Fruit fly (Drosophila melanogaster): ENCODE data around the gene ND-13A.

The ND-13A gene

DNA sequence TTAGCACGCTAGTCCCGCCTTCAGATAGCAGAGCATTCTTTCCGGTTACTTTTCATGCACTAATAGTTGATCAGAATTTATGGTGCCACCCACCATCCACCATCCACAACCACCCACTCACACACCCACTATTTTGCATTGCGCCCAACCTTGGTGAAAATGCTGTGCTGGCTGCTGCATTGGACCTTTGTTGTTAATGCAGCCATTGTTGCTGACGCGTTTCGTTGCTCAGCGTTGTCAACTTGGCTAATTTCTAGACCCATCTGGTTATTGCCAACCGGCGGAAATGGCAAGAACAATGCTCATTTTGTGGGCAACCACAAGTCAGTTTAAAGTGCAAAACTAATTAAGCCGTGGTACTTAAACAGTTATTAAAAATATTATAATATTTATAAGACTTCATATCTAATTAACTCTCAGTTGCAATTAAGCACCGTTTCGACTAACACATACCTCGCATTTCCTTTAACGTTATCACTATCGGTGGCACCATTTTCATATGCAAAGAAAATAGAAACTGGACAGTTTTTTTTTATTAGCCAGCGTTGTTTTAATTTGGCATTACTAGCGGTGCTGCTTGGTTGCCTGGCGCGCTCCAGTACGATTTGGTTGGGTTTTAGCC, 11.3 kb downstream of the ND-13A start:
- TF ChIP-seq tj (GFP tag; optimal IDR thresholded peaks at IDR 0.05) (peak; percentile 91), cic (GFP tag; optimal IDR thresholded peaks at IDR 0.05) (no peak)

DNA sequence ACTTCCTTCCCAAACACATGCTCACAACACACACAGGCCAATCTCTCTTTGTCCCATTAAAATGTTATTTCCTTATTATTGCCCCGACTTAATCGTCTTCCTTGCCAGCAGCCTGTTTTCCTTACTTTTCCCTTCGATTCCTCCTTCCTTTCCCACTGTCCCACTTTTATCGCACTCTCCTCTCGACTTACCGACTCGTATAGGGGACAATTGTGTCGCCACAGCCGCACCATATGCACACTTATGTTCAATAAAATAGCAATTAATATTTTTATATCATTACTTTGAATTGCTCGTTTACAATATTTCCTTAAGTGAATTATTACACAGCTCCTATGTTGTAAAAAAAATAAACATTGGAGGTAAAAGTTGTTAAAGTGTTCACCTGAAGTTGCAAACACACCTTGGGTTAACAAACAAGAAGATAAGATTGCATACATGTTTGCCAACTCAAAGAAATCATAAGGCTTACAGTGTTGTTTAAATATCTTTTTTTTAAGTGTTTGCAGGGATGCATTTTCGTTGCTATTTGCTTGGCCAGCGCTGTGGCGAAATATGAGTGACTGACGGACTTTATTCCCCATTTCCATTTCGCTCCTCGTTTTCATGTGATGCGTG, 13.1 kb downstream of the ND-13A start:
- TF ChIP-seq CG5204 (GFP tag; optimal IDR thresholded peaks at IDR 0.05) (no peak), CG1620 (GFP tag; optimal IDR thresholded peaks at IDR 0.05) (no peak), tj (GFP tag; optimal IDR thresholded peaks at IDR 0.05) (peak; percentile 9), ovo (GFP tag; optimal IDR thresholded peaks at IDR 0.05) (no peak), Crg-1 (GFP tag; optimal IDR thresholded peaks at IDR 0.05) (peak; percentile 30), pad (GFP tag; optimal IDR thresholded peaks at IDR 0.05) (peak; percentile 25), Clk (GFP tag; optimal IDR thresholded peaks at IDR 0.05) (no peak), CG33017 (tag; optimal IDR thresholded peaks at IDR 0.05) (no peak), cic (GFP tag; optimal IDR thresholded peaks at IDR 0.05) (no peak), CG7101 (tag; optimal IDR thresholded peaks at IDR 0.05) (peak; percentile 47), Mnt (GFP tag; optimal IDR thresholded peaks at IDR 0.05) (no peak), toe (GFP tag; optimal IDR thresholded peaks at IDR 0.05) (no peak), CG12768 (GFP tag; optimal IDR thresholded peaks at IDR 0.05) (no peak), CG14711 (tag; optimal IDR thresholded peaks at IDR 0.05) (peak; percentile 49), cnc (optimal IDR thresholded peaks at IDR 0.05) (no peak), bab1 (GFP tag; optimal IDR thresholded peaks at IDR 0.05) (peak; percentile 74), CG7045 (GFP tag; optimal IDR thresholded peaks at IDR 0.05) (no peak), CG11617 (GFP tag; optimal IDR thresholded peaks at IDR 0.05) (peak; percentile 35), kay (GFP tag; ENCODE audit: borderline replicate concordance) (peak; percentile 24), Hr96 (GFP tag; optimal IDR thresholded peaks at IDR 0.05) (peak; percentile 35)

DNA sequence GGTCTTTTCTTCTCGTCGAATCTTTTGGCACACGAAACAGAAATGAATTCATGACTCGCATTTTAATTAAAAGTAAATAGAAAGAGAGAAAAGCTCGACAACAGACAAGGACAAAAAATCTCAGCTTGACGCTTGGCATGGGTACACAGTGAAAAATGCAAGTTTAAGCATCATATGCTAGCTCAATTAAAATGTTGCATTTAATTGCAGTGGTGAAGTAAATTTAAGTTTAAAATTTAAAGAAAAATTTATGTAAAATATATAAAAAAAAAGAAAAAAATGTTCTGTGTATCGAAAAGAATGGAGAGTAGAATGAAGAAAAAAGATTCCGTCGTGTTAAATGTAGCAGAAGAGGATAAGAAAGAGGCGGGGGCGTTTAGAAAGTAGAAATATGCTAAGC, 14.5 kb downstream of the ND-13A start:
- TF ChIP-seq CG7101 (tag; optimal IDR thresholded peaks at IDR 0.05) (no peak), bab1 (GFP tag; optimal IDR thresholded peaks at IDR 0.05) (peak; percentile 46), CG14711 (tag; optimal IDR thresholded peaks at IDR 0.05) (no peak), Hr96 (GFP tag; optimal IDR thresholded peaks at IDR 0.05) (no peak), cnc (optimal IDR thresholded peaks at IDR 0.05) (no peak), toe (GFP tag; optimal IDR thresholded peaks at IDR 0.05) (no peak), Clk (GFP tag; optimal IDR thresholded peaks at IDR 0.05) (no peak)

DNA sequence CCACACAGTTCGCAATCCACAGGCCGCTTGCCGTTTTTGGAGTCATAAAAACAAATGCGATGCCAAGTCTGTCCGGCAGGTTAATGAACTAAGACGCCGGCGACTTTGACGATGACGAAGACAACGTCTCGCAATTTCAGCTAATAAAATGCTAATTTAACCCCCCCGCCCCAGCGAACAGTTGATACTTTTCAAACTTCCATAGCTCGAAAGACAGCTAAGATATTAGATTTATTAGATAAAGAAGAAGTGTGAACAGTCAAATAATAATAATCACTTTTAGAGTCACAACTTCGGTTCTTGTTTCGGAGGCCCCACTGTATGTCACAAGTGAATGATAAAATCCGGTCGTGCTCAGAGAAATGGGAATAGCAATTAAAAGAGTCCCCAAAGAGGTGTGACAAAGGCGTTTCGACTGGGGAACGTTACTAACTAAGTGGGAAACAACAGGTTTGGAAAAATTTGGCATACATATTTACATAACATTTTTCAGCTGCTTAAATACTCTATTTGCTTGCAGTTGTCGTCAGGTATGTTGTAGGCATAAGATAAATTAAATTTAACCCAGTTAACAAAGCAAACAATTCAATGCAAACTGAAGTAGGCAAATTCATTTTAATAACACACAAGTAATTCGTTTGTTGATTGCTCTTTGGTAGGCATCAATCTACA, 15.4 kb downstream of the ND-13A start:
- TF ChIP-seq kay (GFP tag; ENCODE audit: borderline replicate concordance) (peak; percentile 3), CG12768 (GFP tag; optimal IDR thresholded peaks at IDR 0.05) (no peak)

DNA sequence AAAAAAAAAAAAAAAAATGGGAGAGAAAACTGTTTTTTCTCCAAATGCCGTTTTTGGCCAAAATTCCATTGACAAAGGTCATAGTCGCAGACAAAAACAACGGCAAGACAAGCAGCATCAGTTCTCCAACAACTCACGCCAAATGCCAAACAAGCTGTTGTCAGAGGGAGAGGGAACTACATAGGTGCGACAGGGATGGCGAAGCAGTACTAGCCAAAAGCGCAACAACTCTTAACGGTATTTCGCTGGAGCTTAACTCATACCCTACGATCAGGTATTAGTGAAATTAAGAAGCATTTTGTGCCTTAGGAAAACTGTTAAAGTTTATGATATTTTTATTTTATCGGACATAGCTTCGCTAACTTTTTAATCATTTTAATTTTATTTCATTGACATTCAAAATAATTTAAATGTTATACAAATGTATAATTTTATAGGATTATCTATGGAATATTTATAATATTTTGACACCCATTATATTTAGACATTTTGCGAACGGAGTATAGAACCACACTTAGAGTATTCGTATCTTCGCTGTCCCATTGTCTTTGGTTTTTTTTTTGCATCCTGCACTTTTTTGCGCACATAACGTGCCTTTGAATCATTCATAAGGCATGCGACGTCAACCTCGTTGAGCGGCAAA, 19.7 kb downstream of the ND-13A start:
- TF ChIP-seq Clk (GFP tag; optimal IDR thresholded peaks at IDR 0.05) (no peak), CG7045 (GFP tag; optimal IDR thresholded peaks at IDR 0.05) (peak; percentile 26), pad (GFP tag; optimal IDR thresholded peaks at IDR 0.05) (peak; percentile 70), CG12768 (GFP tag; optimal IDR thresholded peaks at IDR 0.05) (no peak), CG14711 (tag; optimal IDR thresholded peaks at IDR 0.05) (peak; percentile 48), bab1 (GFP tag; optimal IDR thresholded peaks at IDR 0.05) (no peak), kay (GFP tag; ENCODE audit: borderline replicate concordance) (peak; percentile 9), ovo (GFP tag; optimal IDR thresholded peaks at IDR 0.05) (peak; percentile 85), toe (GFP tag; optimal IDR thresholded peaks at IDR 0.05) (no peak)

DNA sequence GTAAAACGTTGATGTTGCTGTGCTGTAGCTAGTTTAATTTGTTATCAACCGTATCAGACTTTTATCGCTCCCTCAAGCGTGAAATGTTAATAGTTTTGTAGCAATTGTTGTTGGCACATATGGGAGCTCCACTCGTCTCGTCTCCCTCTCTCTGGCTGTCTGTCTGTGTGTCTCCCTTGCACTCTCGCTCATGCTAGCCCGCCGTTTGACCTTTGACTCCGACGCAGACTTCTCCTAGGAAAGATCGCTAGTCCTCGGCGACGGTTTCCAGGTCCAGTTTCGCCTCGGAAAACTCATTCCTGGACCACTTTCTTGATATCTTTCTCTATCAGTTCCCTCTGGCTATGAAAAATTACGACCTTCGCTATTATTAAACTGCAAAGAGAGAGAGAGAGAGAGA, 20.9 kb downstream of the ND-13A start:
- no peak for TF ChIP-seq toe (GFP tag; optimal IDR thresholded peaks at IDR 0.05)
- no peak for TF ChIP-seq CG14711 (tag; optimal IDR thresholded peaks at IDR 0.05)
- TF ChIP-seq cic (GFP tag; optimal IDR thresholded peaks at IDR 0.05), result no peak
- TF ChIP-seq cnc (optimal IDR thresholded peaks at IDR 0.05), result no peak
- TF ChIP-seq CG5204 (GFP tag; optimal IDR thresholded peaks at IDR 0.05), result no peak
- no peak for TF ChIP-seq Mnt (GFP tag; optimal IDR thresholded peaks at IDR 0.05)
- no peak for TF ChIP-seq CG12768 (GFP tag; optimal IDR thresholded peaks at IDR 0.05)
- no peak for TF ChIP-seq Hr96 (GFP tag; optimal IDR thresholded peaks at IDR 0.05)
- TF ChIP-seq CG33017 (tag; optimal IDR thresholded peaks at IDR 0.05), result no peak

DNA sequence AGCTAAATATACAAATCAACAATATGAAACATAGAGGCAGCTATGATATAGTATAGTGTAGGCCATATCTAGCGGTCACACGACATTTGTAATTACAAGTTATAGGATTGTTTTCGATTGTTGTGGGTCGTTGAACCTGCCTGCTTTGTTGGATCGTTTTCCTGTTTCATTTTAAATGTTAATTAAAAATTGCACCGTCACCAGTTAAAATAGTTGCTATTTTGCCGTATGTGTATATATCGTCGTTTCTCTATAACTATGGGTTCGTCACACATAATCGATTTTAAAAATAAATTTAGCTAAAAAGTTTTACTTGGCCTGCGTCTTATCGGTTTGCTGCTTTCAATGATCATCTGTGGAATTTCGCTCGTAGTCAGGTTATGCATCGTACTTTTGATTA, 27.7 kb downstream of the ND-13A start:
- TF ChIP-seq CG12768 (GFP tag; optimal IDR thresholded peaks at IDR 0.05) (no peak), Clk (GFP tag; optimal IDR thresholded peaks at IDR 0.05) (no peak), CG7045 (GFP tag; optimal IDR thresholded peaks at IDR 0.05) (no peak), CG33017 (tag; optimal IDR thresholded peaks at IDR 0.05) (no peak), ovo (GFP tag; optimal IDR thresholded peaks at IDR 0.05) (no peak), CG1620 (GFP tag; optimal IDR thresholded peaks at IDR 0.05) (no peak), kay (GFP tag; ENCODE audit: borderline replicate concordance) (peak; percentile 64), Crg-1 (GFP tag; optimal IDR thresholded peaks at IDR 0.05) (no peak), tj (GFP tag; optimal IDR thresholded peaks at IDR 0.05) (peak; percentile 2), cic (GFP tag; optimal IDR thresholded peaks at IDR 0.05) (no peak)

Measured in whole organism, adult.